Fruit fly (Drosophila melanogaster) whole organism, embryonic: ENCODE data around the gene Cralbp.

Experiments used
- C15 ChIP-seq: fragments of 200-800 bp; sonication (Bioruptor generic); IDR thresholded peaks from 3 replicates; pipeline ENCODE4 v1.3.6; 2022; ENCODE audit warnings: missing biosample characterization, missing genetic modification characterization
- CG10209 ChIP-seq: fragments of 200-800 bp; sonication (Bioruptor generic); optimal IDR thresholded peaks from 3 replicates; lab custom pipeline; 2017; ENCODE audit warnings: missing biosample characterization, mild to moderate bottlenecking, missing genetic modification characterization, missing genetic modification reagents
- CG12155 ChIP-seq: fragments of 200-800 bp; sonication (Bioruptor generic); optimal IDR thresholded peaks from 3 replicates; lab custom pipeline; 2016; ENCODE audit warnings: missing biosample characterization, missing genetic modification characterization
- CG12299 ChIP-seq: fragments of 200-800 bp; sonication (Bioruptor generic); optimal IDR thresholded peaks from 2 replicates; lab custom pipeline; 2018; ENCODE audit warnings: missing biosample characterization, mild to moderate bottlenecking, missing genetic modification characterization
- CG13624 ChIP-seq: fragments of 200-800 bp; sonication (Bioruptor generic); optimal IDR thresholded peaks from 2 replicates; lab custom pipeline; 2016; ENCODE audit warnings: missing biosample characterization, missing genetic modification characterization
- CG14014 ChIP-seq: fragments of 200-800 bp; sonication (Bioruptor generic); IDR thresholded peaks from 2 replicates; pipeline ENCODE4 v1.3.6; 2022; ENCODE audit warnings: missing biosample characterization, missing genetic modification characterization
- CG15696 ChIP-seq: fragments of 200-800 bp; sonication (Bioruptor generic); optimal IDR thresholded peaks from 2 replicates; lab custom pipeline; 2019; ENCODE audit warnings: missing biosample characterization, mild to moderate bottlenecking, missing genetic modification characterization, moderate library complexity
- CG17328 ChIP-seq: fragments of 200-800 bp; sonication (Bioruptor generic); IDR thresholded peaks from 2 replicates; pipeline ENCODE4 v1.3.6; 2022; ENCODE audit warnings: missing biosample characterization, missing genetic modification characterization
- CG17385 ChIP-seq: fragments of 200-800 bp; sonication (Bioruptor generic); optimal IDR thresholded peaks from 3 replicates; lab custom pipeline; 2018; ENCODE audit warnings: missing biosample characterization, mild to moderate bottlenecking, missing genetic modification characterization
- CG17568 ChIP-seq: fragments of 200-800 bp; sonication (Bioruptor generic); optimal IDR thresholded peaks from 2 replicates; lab custom pipeline; 2018; ENCODE audit warnings: missing biosample characterization, mild to moderate bottlenecking, missing genetic modification characterization, moderate library complexity
- CG17912 ChIP-seq: fragments of 200-800 bp; sonication (Bioruptor generic); optimal IDR thresholded peaks from 2 replicates; lab custom pipeline; 2018; ENCODE audit warnings: missing biosample characterization, mild to moderate bottlenecking, missing genetic modification characterization
- CG18619 ChIP-seq: fragments of 200-800 bp; sonication (Bioruptor generic); optimal IDR thresholded peaks from 3 replicates; lab custom pipeline; 2017; ENCODE audit warnings: missing biosample characterization, mild to moderate bottlenecking, missing genetic modification characterization
- CG2202 ChIP-seq: fragments of 200-800 bp; sonication (Bioruptor generic); optimal IDR thresholded peaks from 2 replicates; lab custom pipeline; 2018; ENCODE audit warnings: missing biosample characterization, mild to moderate bottlenecking, missing genetic modification characterization
- CG2678 ChIP-seq: fragments of 200-800 bp; sonication (Bioruptor generic); optimal IDR thresholded peaks from 3 replicates; lab custom pipeline; 2019; ENCODE audit warnings: missing biosample characterization, mild to moderate bottlenecking, missing genetic modification characterization, moderate library complexity
- CG30431 ChIP-seq: fragments of 200-800 bp; sonication (Bioruptor generic); optimal IDR thresholded peaks from 2 replicates; lab custom pipeline; 2017; ENCODE audit warnings: missing biosample characterization, missing genetic modification characterization
- CG32772 ChIP-seq: fragments of 200-800 bp; sonication (Bioruptor generic); IDR thresholded peaks from 2 replicates; pipeline ENCODE4 v1.3.6; 2022; ENCODE audit warnings: missing biosample characterization, missing genetic modification characterization
- CG3281 ChIP-seq: fragments of 200-800 bp; sonication (Bioruptor generic); optimal IDR thresholded peaks from 3 replicates; lab custom pipeline; 2017; ENCODE audit warnings: missing biosample characterization, mild to moderate bottlenecking, missing genetic modification characterization
- CG3847 ChIP-seq: fragments of 200-800 bp; sonication (Bioruptor generic); IDR thresholded peaks from 2 replicates; pipeline ENCODE4 v1.3.6; 2022; ENCODE audit warnings: missing biosample characterization, missing genetic modification characterization
- CG4707 ChIP-seq: fragments of 200-800 bp; sonication (Bioruptor generic); optimal IDR thresholded peaks from 2 replicates; lab custom pipeline; 2018; ENCODE audit warnings: missing biosample characterization, mild to moderate bottlenecking, missing genetic modification characterization, moderate library complexity
- CG6272 ChIP-seq: fragments of 200-800 bp; sonication (Bioruptor generic); IDR thresholded peaks from 2 replicates; pipeline ENCODE4 v1.3.6; 2022; ENCODE audit warnings: missing biosample characterization, missing genetic modification characterization
- CG6683 ChIP-seq: fragments of 200-800 bp; sonication (Bioruptor generic); optimal IDR thresholded peaks from 2 replicates; lab custom pipeline; 2017; ENCODE audit warnings: missing biosample characterization, mild to moderate bottlenecking, missing genetic modification characterization, missing genetic modification reagents
- CG7357 ChIP-seq: fragments of 200-800 bp; sonication (Bioruptor generic); IDR thresholded peaks from 3 replicates; pipeline ENCODE4 v1.3.6; 2022; ENCODE audit warnings: missing biosample characterization, missing genetic modification characterization
- CG7786 ChIP-seq: fragments of 200-800 bp; sonication (Bioruptor generic); optimal IDR thresholded peaks from 2 replicates; lab custom pipeline; 2016; ENCODE audit warnings: missing biosample characterization, missing genetic modification characterization
- CG9609 ChIP-seq: fragments of 200-800 bp; sonication (Bioruptor generic); optimal IDR thresholded peaks from 3 replicates; lab custom pipeline; 2016; ENCODE audit warnings: missing biosample characterization, missing genetic modification characterization
- CG9876 ChIP-seq: fragments of 200-800 bp; sonication (Bioruptor generic); optimal IDR thresholded peaks from 2 replicates; lab custom pipeline; 2016; ENCODE audit warnings: missing biosample characterization, missing genetic modification characterization
- CG9932 ChIP-seq: fragments of 200-800 bp; sonication (Bioruptor generic); IDR thresholded peaks from 2 replicates; pipeline ENCODE4 v1.3.6; 2022; ENCODE audit warnings: missing biosample characterization, missing genetic modification characterization
- CkIIα-i1 ChIP-seq: fragments of 200-800 bp; sonication (Bioruptor generic); IDR thresholded peaks from 2 replicates; pipeline ENCODE4 v1.3.6; 2022; ENCODE audit warnings: missing biosample characterization, missing genetic modification characterization
- Dip2 ChIP-seq: fragments of 200-800 bp; sonication (Bioruptor generic); IDR thresholded peaks from 2 replicates; pipeline ENCODE4 v1.3.6; 2022; ENCODE audit warnings: missing biosample characterization, missing genetic modification characterization
- E2f2 ChIP-seq: fragments of 200-800 bp; sonication (Bioruptor generic); IDR thresholded peaks from 2 replicates; pipeline ENCODE4 v1.3.6; 2022; ENCODE audit warnings: missing biosample characterization, missing genetic modification characterization
- Fer3 ChIP-seq: fragments of 200-800 bp; sonication (Bioruptor generic); optimal IDR thresholded peaks from 2 replicates; lab custom pipeline; 2018; ENCODE audit warnings: missing biosample characterization, mild to moderate bottlenecking, missing genetic modification characterization, moderate library complexity
- Gug ChIP-seq: fragments of 200-800 bp; sonication (Bioruptor generic); IDR thresholded peaks from 4 replicates; pipeline ENCODE4 v1.3.6; 2022; ENCODE audit warnings: missing biosample characterization, missing genetic modification characterization
- H2.0 ChIP-seq: fragments of 200-800 bp; sonication (Bioruptor generic); IDR thresholded peaks from 2 replicates; pipeline ENCODE4 v1.3.6; 2022; ENCODE audit warnings: missing biosample characterization, missing genetic modification characterization
- Hr39 ChIP-seq: fragments of >200 bp; optimal IDR thresholded peaks from 2 replicates; lab custom pipeline; 2017
- Hr51 ChIP-seq, 2 experiments: fragments of 200-800 bp; sonication (Bioruptor generic); optimal IDR thresholded peaks; 2 replicates in 1 of 2; 3 replicates in 1 of 2; lab custom pipeline; 2016 to 2018; ENCODE audit warnings: missing biosample characterization in 2 of 2, missing genetic modification characterization in 2 of 2, mild to moderate bottlenecking in 1 of 2, moderate library complexity in 1 of 2
- Mad ChIP-seq: fragments of 200-800 bp; sonication (Bioruptor generic); optimal IDR thresholded peaks from 2 replicates; lab custom pipeline; 2016; ENCODE audit warnings: missing biosample characterization, missing genetic modification characterization
- NfI ChIP-seq: fragments of 200-800 bp; sonication (Bioruptor generic); optimal IDR thresholded peaks from 3 replicates; lab custom pipeline; 2018; ENCODE audit warnings: missing biosample characterization, mild to moderate bottlenecking, missing genetic modification characterization, moderate library complexity
- Taf1 ChIP-seq: fragments of 200-800 bp; sonication (Bioruptor generic); IDR thresholded peaks from 2 replicates; pipeline ENCODE4 v1.3.6; 2022; ENCODE audit warnings: missing biosample characterization, missing genetic modification characterization
- br ChIP-seq: fragments of >200 bp; optimal IDR thresholded peaks from 2 replicates; lab custom pipeline; 2017
- emc ChIP-seq: fragments of 200-800 bp; sonication (Bioruptor generic); optimal IDR thresholded peaks from 2 replicates; lab custom pipeline; 2016; ENCODE audit warnings: missing biosample characterization, missing genetic modification characterization
- fd64A ChIP-seq: fragments of 200-800 bp; sonication (Bioruptor generic); optimal IDR thresholded peaks from 3 replicates; lab custom pipeline; 2018; ENCODE audit warnings: missing biosample characterization, mild to moderate bottlenecking, missing genetic modification characterization
- fru ChIP-seq: fragments of >200 bp; optimal IDR thresholded peaks from 2 replicates; lab custom pipeline; 2017
- gro ChIP-seq: fragments of 200-800 bp; sonication (Bioruptor generic); optimal IDR thresholded peaks from 2 replicates; lab custom pipeline; 2016; ENCODE audit warnings: missing biosample characterization, missing genetic modification characterization
- h ChIP-seq: fragments of >200 bp; optimal IDR thresholded peaks from 2 replicates; lab custom pipeline; 2017
- insv ChIP-seq, 2 experiments: fragments of 200-800 bp; sonication (Bioruptor generic); optimal IDR thresholded peaks; 3 replicates each; lab custom pipeline; 2016 to 2018; ENCODE audit warnings: missing biosample characterization in 2 of 2, missing genetic modification characterization in 2 of 2
- kah ChIP-seq: fragments of 200-800 bp; sonication (Bioruptor generic); optimal IDR thresholded peaks from 2 replicates; lab custom pipeline; 2018; ENCODE audit warnings: missing biosample characterization, mild to moderate bottlenecking, missing genetic modification characterization
- org-1 ChIP-seq: fragments of 200-800 bp; sonication (Bioruptor generic); optimal IDR thresholded peaks from 2 replicates; lab custom pipeline; 2017; ENCODE audit warnings: missing biosample characterization, missing genetic modification characterization
- sna ChIP-seq: fragments of 200-800 bp; sonication (Bioruptor generic); IDR thresholded peaks from 2 replicates; pipeline ENCODE4 v1.3.6; 2022; ENCODE audit warnings: missing biosample characterization, missing genetic modification characterization; ENCODE audit not compliant: partially characterized antibody
- tin ChIP-seq: fragments of 200-800 bp; sonication (Bioruptor generic); optimal IDR thresholded peaks from 3 replicates; lab custom pipeline; 2016; ENCODE audit warnings: missing biosample characterization, missing genetic modification characterization
- tup ChIP-seq: fragments of 200-800 bp; sonication (Bioruptor generic); optimal IDR thresholded peaks from 2 replicates; lab custom pipeline; 2016; ENCODE audit warnings: missing biosample characterization, mild to moderate bottlenecking, missing genetic modification characterization, moderate library complexity
- unc-4 ChIP-seq: fragments of 200-800 bp; sonication (Bioruptor generic); IDR thresholded peaks from 2 replicates; pipeline ENCODE4 v1.3.6; 2022; ENCODE audit warnings: missing biosample characterization, missing genetic modification characterization; ENCODE audit not compliant: partially characterized antibody
- vnd ChIP-seq: fragments of 200-800 bp; sonication (Bioruptor generic); IDR thresholded peaks from 3 replicates; pipeline ENCODE4 v1.3.6; 2022; ENCODE audit warnings: missing biosample characterization, missing genetic modification characterization; ENCODE audit not compliant: partially characterized antibody

Cralbp gene

dm6 chr3L:5823763-5824445, 37.4 kb upstream of the Cralbp start (continued):
- TF ChIP-seq fd64A (GFP tag; lab: Kevin White, UChicago) = peak; percentile 96
- peak; percentile 80 for TF ChIP-seq CG18619 (GFP tag; lab: Kevin White, UChicago)
- TF ChIP-seq CkIIα-i1 = no peak
- peak; percentile 81 for TF ChIP-seq CG9609
- peak; percentile 85 for TF ChIP-seq CG4707 (GFP tag; lab: Kevin White, UChicago)
- peak; percentile 57; the same call in 1 of the 2 replicates for TF ChIP-seq CG14014 (GFP tag; lab: Robert Waterston, UW)
- no peak for TF ChIP-seq CG3847
- TF ChIP-seq unc-4 (GFP tag; lab: Robert Waterston, UW) = no peak
- TF ChIP-seq CG7786 (GFP tag; lab: Kevin White, UChicago) = peak; percentile 63
- no peak for TF ChIP-seq br (lab: Kevin White, UChicago)
- TF ChIP-seq E2f2 = peak; percentile 40; the same call in 1 of the 2 replicates
- peak; percentile 91 for TF ChIP-seq CG10209
- peak; percentile 76 for TF ChIP-seq Fer3 (tag; lab: Kevin White, UChicago)
- TF ChIP-seq org-1 (GFP tag; lab: Kevin White, UChicago) = peak; percentile 88
- TF ChIP-seq Hr51 (GFP tag; optimal IDR thresholded peaks at IDR 0.05; lab: Kevin White, UChicago) = peak; percentile 60 to 80
- TF ChIP-seq NfI (GFP tag; lab: Kevin White, UChicago) = peak; percentile 57
- peak in 1 of 2 experiments; percentile 11 for TF ChIP-seq insv (GFP tag; optimal IDR thresholded peaks at IDR 0.05; lab: Kevin White, UChicago)
- peak; percentile 90 for TF ChIP-seq CG2678
- TF ChIP-seq CG13624 (GFP tag; lab: Kevin White, UChicago) = peak; percentile 26
- no peak for TF ChIP-seq fru (lab: Kevin White, UChicago)
- no peak for TF ChIP-seq Taf1
- no peak for TF ChIP-seq CG12155
- TF ChIP-seq kah = peak; percentile 67
- TF ChIP-seq emc = peak; percentile 19
- TF ChIP-seq vnd (GFP tag; lab: Robert Waterston, UW) = no peak
- TF ChIP-seq CG32772 (GFP tag; lab: Robert Waterston, UW) = peak; percentile 17; the same call in 1 of the 2 replicates
- TF ChIP-seq Hr39 = no peak
- no peak for TF ChIP-seq C15
- TF ChIP-seq CG15696 = peak; percentile 90
- peak; percentile 46; the same call in 1 of the 2 replicates for TF ChIP-seq CG17328 (GFP tag; lab: Robert Waterston, UW)
- peak; percentile 75 for TF ChIP-seq Mad (GFP tag; lab: Kevin White, UChicago)
- TF ChIP-seq Dip2 (GFP tag; lab: Robert Waterston, UW) = no peak
- peak; percentile 24 for TF ChIP-seq tup (GFP tag; lab: Kevin White, UChicago)
- TF ChIP-seq tin (GFP tag; lab: Kevin White, UChicago) = peak; percentile 53
- TF ChIP-seq h (lab: Kevin White, UChicago) = no peak
- 0 out of 3 replicates have a peak, but pooled peaks have one; percentile 27 for TF ChIP-seq CG7357 (GFP tag; lab: Robert Waterston, UW)
- TF ChIP-seq CG6683 = peak; percentile 80
- TF ChIP-seq H2.0 = no peak; the same call in 1 of the 2 replicates
- peak; percentile 80 for TF ChIP-seq CG17912 (GFP tag; lab: Kevin White, UChicago)
- TF ChIP-seq CG17568 (GFP tag; lab: Kevin White, UChicago) = peak; percentile 89
- TF ChIP-seq Gug (GFP tag; lab: Robert Waterston, UW) = no peak
- TF ChIP-seq CG2202 (tag; lab: Kevin White, UChicago) = peak; percentile 92
- TF ChIP-seq CG30431 = peak; percentile 80
- TF ChIP-seq CG17385 (GFP tag; lab: Kevin White, UChicago) = peak; percentile 47
- TF ChIP-seq sna (GFP tag; lab: Robert Waterston, UW) = no peak
- TF ChIP-seq CG6272 = no peak
- TF ChIP-seq CG12299 = peak; percentile 54
- TF ChIP-seq gro (GFP tag; lab: Kevin White, UChicago) = no peak
- TF ChIP-seq CG9876 (GFP tag; lab: Kevin White, UChicago) = peak; percentile 80
- no peak for TF ChIP-seq CG9932
- peak; percentile 76 for TF ChIP-seq CG3281 (GFP tag; lab: Kevin White, UChicago)
